Worm (Caenorhabditis elegans): ENCODE data around the gene arrd-1.

ce11 chrII:577632-578031 lies 49.7 kb upstream of the arrd-1 start, which contains the start of gene W08F4.7:
- TF ChIP-seq tbx-11 (GFP tag; IDR thresholded peaks at IDR 0.05) (no peak), sea-1 (GFP tag; conservative IDR thresholded peaks at IDR 0.05) (no peak), tra-4 (tag; optimal IDR thresholded peaks at IDR 0.05) (no peak), hnd-1 (tag; optimal IDR thresholded peaks at IDR 0.05) (no peak), aly-1 (tag; optimal IDR thresholded peaks at IDR 0.05) (no peak), ceh-36 (tag; optimal IDR thresholded peaks at IDR 0.05) (no peak)
